Worm (Caenorhabditis elegans) whole organism, L4 larva: ENCODE data around the gene ZK177.9.

Experiments
- D1046.2 ChIP-seq: fragments of 200-800 bp; sonication (Bioruptor generic); IDR thresholded peaks from 2 replicates; pipeline ENCODE4 v1.3.6; 2022; ENCODE audit warnings: missing genetic modification characterization, missing compliant biosample characterization
- F10B5.3 ChIP-seq: sonication (generic microtip); optimal IDR thresholded peaks from 2 replicates; lab custom pipeline; 2016; ENCODE audit warnings: mild to moderate bottlenecking, missing genetic modification characterization, missing compliant biosample characterization
- F26F4.8 ChIP-seq: fragments of 200-800 bp; sonication (Bioruptor generic); conservative IDR thresholded peaks from 2 replicates; pipeline ENCODE4 v1.3.6; 2022; ENCODE audit warnings: missing genetic modification characterization, missing compliant biosample characterization
- F37D6.2 ChIP-seq: sonication (generic microtip); optimal IDR thresholded peaks from 2 replicates; lab custom pipeline; 2016; ENCODE audit warnings: mild to moderate bottlenecking, missing genetic modification characterization, missing compliant biosample characterization
- Y75B8A.6 ChIP-seq: fragments of 200-800 bp; sonication (Bioruptor generic); IDR thresholded peaks from 2 replicates; pipeline ENCODE4 v1.3.6; 2022; ENCODE audit warnings: missing genetic modification reagents, missing genetic modification characterization, missing compliant biosample characterization
- ZK337.2 ChIP-seq: fragments of 200-800 bp; sonication (Bioruptor generic); IDR thresholded peaks from 2 replicates; pipeline ENCODE4 v1.3.6; 2022; ENCODE audit warnings: missing genetic modification reagents, missing genetic modification characterization, missing compliant biosample characterization
- ZK546.5 ChIP-seq, 2 experiments: sonication (generic microtip); optimal IDR thresholded peaks; 2 replicates each; lab custom pipeline; 2017; ENCODE audit warnings: missing biosample characterization in 2 of 2, missing genetic modification characterization in 2 of 2
- attf-4 ChIP-seq: sonication (generic microtip); optimal IDR thresholded peaks from 3 replicates; lab custom pipeline; 2017; ENCODE audit warnings: missing biosample characterization, missing genetic modification characterization
- ceh-20 ChIP-seq: fragments of 200-800 bp; sonication (Bioruptor generic); IDR thresholded peaks from 2 replicates; pipeline ENCODE4 v1.3.6; 2022; ENCODE audit warnings: missing genetic modification reagents, missing genetic modification characterization, missing compliant biosample characterization
- daf-8 ChIP-seq: fragments of 200-800 bp; sonication (Bioruptor generic); IDR thresholded peaks from 2 replicates; pipeline ENCODE4 v1.3.6; 2022; ENCODE audit warnings: missing genetic modification characterization, missing compliant biosample characterization
- dpl-1 ChIP-seq: fragments of 150-350 bp; optimal IDR thresholded peaks from 2 replicates; lab custom pipeline; 2014; ENCODE audit warnings: missing biosample characterization, missing genetic modification reagents, missing genetic modification characterization
- duxl-1 ChIP-seq: sonication (generic microtip); optimal IDR thresholded peaks from 2 replicates; lab custom pipeline; 2016; ENCODE audit warnings: mild to moderate bottlenecking, missing genetic modification characterization, moderate library complexity, missing compliant biosample characterization; ENCODE audit not compliant: poor library complexity
- jun-1 ChIP-seq: fragments of 150-350 bp; optimal IDR thresholded peaks from 2 replicates; lab custom pipeline; 2014; ENCODE audit warnings: missing biosample characterization, missing genetic modification reagents, missing genetic modification characterization
- lin-39 ChIP-seq: fragments of 150-350 bp; optimal IDR thresholded peaks from 2 replicates; lab custom pipeline; 2014; ENCODE audit warnings: missing biosample characterization, missing genetic modification reagents, missing genetic modification characterization
- madf-5 ChIP-seq, 2 experiments: fragments of 200-800 bp; sonication (Bioruptor generic); IDR thresholded peaks; 2 replicates each; pipeline ENCODE4 v1.3.6; 2022; ENCODE audit warnings: missing compliant biosample characterization in 2 of 2, missing genetic modification characterization in 2 of 2
- madf-9 ChIP-seq: fragments of 200-800 bp; sonication (Bioruptor generic); conservative IDR thresholded peaks from 2 replicates; pipeline ENCODE4 v1.3.6; 2022; ENCODE audit warnings: missing genetic modification reagents, missing genetic modification characterization, missing compliant biosample characterization
- mdl-1 ChIP-seq, 2 experiments: fragments of 150-350 bp in 1 of 2; sonication (generic microtip) in 1 of 2; optimal IDR thresholded peaks; 2 replicates each; lab custom pipeline; 2014 to 2017; ENCODE audit warnings: missing biosample characterization in 2 of 2, missing genetic modification characterization in 2 of 2
- mep-1 ChIP-seq: fragments of 150-350 bp; sonication (generic microtip); optimal IDR thresholded peaks from 3 replicates; lab custom pipeline; 2014; ENCODE audit warnings: missing biosample characterization, missing genetic modification characterization
- nhr-102 ChIP-seq: sonication (generic microtip); optimal IDR thresholded peaks from 2 replicates; lab custom pipeline; 2016; ENCODE audit warnings: mild to moderate bottlenecking, missing genetic modification characterization, moderate library complexity, missing compliant biosample characterization
- nhr-237 ChIP-seq: sonication (generic microtip); optimal IDR thresholded peaks from 2 replicates; lab custom pipeline; 2017; ENCODE audit warnings: missing biosample characterization, missing genetic modification characterization
- nhr-28 ChIP-seq: fragments of 150-350 bp; optimal IDR thresholded peaks from 2 replicates; lab custom pipeline; 2014; ENCODE audit warnings: missing biosample characterization, missing genetic modification characterization
- nhr-41 ChIP-seq: fragments of 200-800 bp; sonication (Bioruptor generic); IDR thresholded peaks from 2 replicates; pipeline ENCODE4 v1.3.6; 2022; ENCODE audit warnings: missing genetic modification reagents, missing genetic modification characterization, missing compliant biosample characterization
- nhr-6 ChIP-seq: fragments of 150-350 bp; optimal IDR thresholded peaks from 2 replicates; lab custom pipeline; 2014; ENCODE audit warnings: missing biosample characterization, missing genetic modification characterization
- nhr-76 ChIP-seq: fragments of 150-350 bp; optimal IDR thresholded peaks from 2 replicates; lab custom pipeline; 2014; ENCODE audit warnings: missing biosample characterization, missing genetic modification characterization
- rbr-2 ChIP-seq: sonication (generic microtip); optimal IDR thresholded peaks from 2 replicates; lab custom pipeline; 2016; ENCODE audit warnings: missing genotype, missing genetic modification characterization, missing compliant biosample characterization
- spr-1 ChIP-seq: sonication (generic microtip); optimal IDR thresholded peaks from 2 replicates; lab custom pipeline; 2016; ENCODE audit warnings: mild to moderate bottlenecking, missing genetic modification characterization, missing compliant biosample characterization
- spr-3 ChIP-seq: fragments of 200-800 bp; sonication (Bioruptor generic); optimal IDR thresholded peaks from 2 replicates; lab custom pipeline; 2018; ENCODE audit warnings: mild to moderate bottlenecking, missing genetic modification characterization, missing compliant biosample characterization
- unc-130 ChIP-seq: sonication (generic microtip); optimal IDR thresholded peaks from 2 replicates; lab custom pipeline; 2016; ENCODE audit warnings: missing genetic modification reagents, missing genetic modification characterization, missing compliant biosample characterization
- unc-62 ChIP-seq, 3 experiments: fragments of 150-350 bp in 1 of 3; sonication (generic microtip); optimal IDR thresholded peaks in 2 of 3; peaks in 1 of 3; 1 replicate in 1 of 3; 2 replicates in 2 of 3; lab custom pipeline; 2014 to 2017; ENCODE audit warnings: missing biosample characterization in 3 of 3, missing genetic modification characterization in 3 of 3, missing genetic modification reagents in 3 of 3, missing genotype in 1 of 3
- zag-1 ChIP-seq: fragments of 150-350 bp; optimal IDR thresholded peaks from 2 replicates; lab custom pipeline; 2014; ENCODE audit warnings: missing biosample characterization, missing genetic modification characterization
- zip-11 ChIP-seq: fragments of 200-800 bp; sonication (Bioruptor generic); IDR thresholded peaks from 2 replicates; pipeline ENCODE4 v1.3.6; 2022; ENCODE audit warnings: missing genetic modification characterization, missing compliant biosample characterization
- ztf-11 ChIP-seq: fragments of 150-350 bp; optimal IDR thresholded peaks from 2 replicates; lab custom pipeline; 2014; ENCODE audit warnings: missing biosample characterization, missing genetic modification characterization

ZK177.9 gene

ce11 chrII:5473946-5474423, 43.6 kb downstream of the ZK177.9 start, which contains the start of gene mrps-16 (continued):
- TF ChIP-seq F37D6.2 (tag; lab: Kevin White, UChicago) (no peak), F10B5.3 (no peak), mep-1 (tag; lab: Kevin White, UChicago) (peak; percentile 38), zag-1 (tag; lab: Kevin White, UChicago) (no peak), nhr-6 (peak; percentile 30), unc-62 (GFP tag; optimal IDR thresholded peaks at IDR 0.05 in 1 of 2; lab: Kevin White, UChicago) (peak in 1 of 2 experiments; percentile 24), unc-62 (tag; optimal IDR thresholded peaks at IDR 0.05; lab: Kevin White, UChicago) (no peak), ztf-11 (tag; lab: Kevin White, UChicago) (no peak), nhr-102 (no peak), nhr-76 (tag; lab: Kevin White, UChicago) (no peak), rbr-2 (peak; percentile 42), ZK546.5 (tag; optimal IDR thresholded peaks at IDR 0.05; lab: Kevin White, UChicago) (no peak), duxl-1 (tag; lab: Kevin White, UChicago) (no peak), D1046.2 (GFP tag; lab: Robert Waterston, UW) (no peak), nhr-28 (tag; lab: Kevin White, UChicago) (peak; percentile 25), dpl-1 (GFP tag; lab: Kevin White, UChicago) (peak; percentile 96), nhr-237 (tag; lab: Kevin White, UChicago) (no peak), nhr-41 (GFP tag; lab: Robert Waterston, UW) (no peak), attf-4 (tag; lab: Kevin White, UChicago) (no peak), spr-1 (tag; lab: Kevin White, UChicago) (no peak), mdl-1 (tag; optimal IDR thresholded peaks at IDR 0.05; lab: Kevin White, UChicago) (no peak), Y75B8A.6 (no peak), lin-39 (tag; lab: Kevin White, UChicago) (no peak), jun-1 (no peak), ZK337.2 (GFP tag; lab: Robert Waterston, UW) (no peak), zip-11 (GFP tag; lab: Robert Waterston, UW) (no peak), daf-8 (GFP tag; lab: Robert Waterston, UW) (no peak), ceh-20 (GFP tag; lab: Robert Waterston, UW) (no peak), madf-9 (no peak), unc-130 (GFP tag; lab: Kevin White, UChicago) (no peak), F26F4.8 (no peak), spr-3 (GFP tag; lab: Kevin White, UChicago) (no peak), madf-5 (GFP tag; IDR thresholded peaks at IDR 0.05; lab: Robert Waterston, UW) (no peak)
